Worm (Caenorhabditis elegans) whole organism, young adult: Measurements from ENCODE around the gene K08F4.5.

ENCODE experiments used
- B0035.1 ChIP-seq: sonication (generic microtip); optimal IDR thresholded peaks from 2 replicates; lab custom pipeline; 2016; ENCODE audit warnings: missing genetic modification characterization, mild to moderate bottlenecking, missing compliant biosample characterization, missing genotype, missing genetic modification reagents
- B0336.3 ChIP-seq: fragments of 200-800 bp; sonication (Bioruptor generic); IDR thresholded peaks from 2 replicates; pipeline ENCODE4 v1.3.6; 2022; ENCODE audit warnings: missing genetic modification characterization, missing compliant biosample characterization
- C17E4.6 ChIP-seq: fragments of 200-800 bp; sonication (Bioruptor generic); IDR thresholded peaks from 2 replicates; pipeline ENCODE4 v1.3.6; 2022; ENCODE audit warnings: missing genetic modification reagents, missing genetic modification characterization, missing compliant biosample characterization
- D2030.7 ChIP-seq: fragments of 200-800 bp; sonication (Bioruptor generic); IDR thresholded peaks from 2 replicates; pipeline ENCODE4 v1.3.6; 2022; ENCODE audit warnings: missing genetic modification reagents, missing genetic modification characterization, missing compliant biosample characterization
- F22D6.2 ChIP-seq: sonication (generic microtip); optimal IDR thresholded peaks from 2 replicates; lab custom pipeline; 2016; ENCODE audit warnings: mild to moderate bottlenecking, missing genetic modification characterization, missing compliant biosample characterization
- F49E8.2 ChIP-seq: sonication (generic microtip); optimal IDR thresholded peaks from 3 replicates; lab custom pipeline; 2017; ENCODE audit warnings: missing genetic modification characterization, mild to moderate bottlenecking, missing compliant biosample characterization, antibody characterized with exemption, moderate library complexity; ENCODE audit not compliant: insufficient read depth
- F57A8.1 ChIP-seq: fragments of 200-800 bp; sonication (Bioruptor generic); optimal IDR thresholded peaks from 2 replicates; lab custom pipeline; 2018; ENCODE audit warnings: mild to moderate bottlenecking, missing genetic modification characterization, moderate library complexity, missing compliant biosample characterization
- K12H6.12 ChIP-seq: fragments of 200-800 bp; sonication (Bioruptor generic); optimal IDR thresholded peaks from 2 replicates; lab custom pipeline; 2018; ENCODE audit warnings: mild to moderate bottlenecking, missing genetic modification characterization, missing compliant biosample characterization
- Y53F4B.3 ChIP-seq: fragments of 200-800 bp; sonication (Bioruptor generic); IDR thresholded peaks from 2 replicates; pipeline ENCODE4 v1.3.6; 2022; ENCODE audit warnings: missing genetic modification reagents, missing genetic modification characterization, missing compliant biosample characterization
- Y56A3A.18 ChIP-seq: fragments of 200-800 bp; sonication (Bioruptor generic); IDR thresholded peaks from 2 replicates; pipeline ENCODE4 v1.3.6; 2022; ENCODE audit warnings: missing genetic modification reagents, missing genetic modification characterization, missing compliant biosample characterization
- Y67H2A.10 ChIP-seq: fragments of 200-800 bp; sonication (Bioruptor generic); conservative IDR thresholded peaks from 2 replicates; pipeline ENCODE4 v1.3.6; 2022; ENCODE audit warnings: missing genetic modification reagents, missing genetic modification characterization, missing compliant biosample characterization
- Y95B8A.8 ChIP-seq: fragments of 200-800 bp; sonication (Bioruptor generic); IDR thresholded peaks from 2 replicates; pipeline ENCODE4 v1.3.6; 2022; ENCODE audit warnings: missing genetic modification reagents, missing genetic modification characterization, missing compliant biosample characterization
- athp-1 ChIP-seq: sonication (generic microtip); optimal IDR thresholded peaks from 2 replicates; lab custom pipeline; 2017; ENCODE audit warnings: mild to moderate bottlenecking, missing genetic modification characterization, missing compliant biosample characterization
- attf-3 ChIP-seq: fragments of 200-800 bp; sonication (Bioruptor generic); conservative IDR thresholded peaks from 2 replicates; pipeline ENCODE4 v1.3.6; 2022; ENCODE audit warnings: missing genetic modification reagents, missing genetic modification characterization, missing compliant biosample characterization
- bed-1 ChIP-seq: fragments of 200-800 bp; sonication (Bioruptor generic); IDR thresholded peaks from 2 replicates; pipeline ENCODE4 v1.3.6; 2022; ENCODE audit warnings: missing genetic modification reagents, missing genetic modification characterization, missing compliant biosample characterization
- ccch-3 ChIP-seq: fragments of 200-800 bp; sonication (Bioruptor generic); optimal IDR thresholded peaks from 2 replicates; lab custom pipeline; 2018; ENCODE audit warnings: mild to moderate bottlenecking, missing genetic modification characterization, missing compliant biosample characterization
- cebp-1 ChIP-seq, 2 experiments: fragments of 200-800 bp in 1 of 2; sonication (Bioruptor generic) in 1 of 2; sonication (generic microtip) in 1 of 2; IDR thresholded peaks in 1 of 2; optimal IDR thresholded peaks in 1 of 2; 2 replicates each; pipeline versions ENCODE4 v1.3.6 to Lab custom; 2017 to 2022; ENCODE audit warnings: missing compliant biosample characterization in 2 of 2, missing genetic modification characterization in 2 of 2, mild to moderate bottlenecking in 1 of 2, missing genetic modification reagents in 1 of 2, moderate library complexity in 1 of 2
- ceh-100 ChIP-seq: fragments of 200-800 bp; sonication (Bioruptor generic); IDR thresholded peaks from 2 replicates; pipeline ENCODE4 v1.3.6; 2022; ENCODE audit warnings: missing genetic modification reagents, missing genetic modification characterization, missing compliant biosample characterization
- ceh-40 ChIP-seq: fragments of 200-800 bp; sonication (Bioruptor generic); IDR thresholded peaks from 2 replicates; pipeline ENCODE4 v1.3.6; 2022; ENCODE audit warnings: missing genetic modification characterization, missing compliant biosample characterization
- ceh-79 ChIP-seq: sonication (generic microtip); optimal IDR thresholded peaks from 2 replicates; lab custom pipeline; 2017; ENCODE audit warnings: mild to moderate bottlenecking, missing genetic modification characterization, missing compliant biosample characterization
- egl-18 ChIP-seq: fragments of 200-800 bp; sonication (Bioruptor generic); IDR thresholded peaks from 2 replicates; pipeline ENCODE4 v1.3.6; 2022; ENCODE audit warnings: missing genetic modification reagents, missing genetic modification characterization, missing compliant biosample characterization
- ekl-4 ChIP-seq: fragments of 200-800 bp; sonication (Bioruptor generic); IDR thresholded peaks from 2 replicates; pipeline ENCODE4 v1.3.6; 2022; ENCODE audit warnings: missing genetic modification reagents, missing genetic modification characterization, missing compliant biosample characterization
- ets-4 ChIP-seq: fragments of 200-800 bp; sonication (Bioruptor generic); optimal IDR thresholded peaks from 2 replicates; lab custom pipeline; 2018; ENCODE audit warnings: mild to moderate bottlenecking, missing genetic modification characterization, missing compliant biosample characterization
- gei-17 ChIP-seq: fragments of 200-800 bp; sonication (Bioruptor generic); optimal IDR thresholded peaks from 2 replicates; lab custom pipeline; 2018; ENCODE audit warnings: mild to moderate bottlenecking, missing genetic modification characterization, missing compliant biosample characterization
- let-607 ChIP-seq, 2 experiments: fragments of 200-800 bp in 1 of 2; sonication (Bioruptor generic) in 1 of 2; sonication (generic microtip) in 1 of 2; optimal IDR thresholded peaks; 2 replicates each; lab custom pipeline; 2016 to 2018; ENCODE audit warnings: mild to moderate bottlenecking in 2 of 2, missing compliant biosample characterization in 2 of 2, missing genetic modification characterization in 2 of 2, moderate library complexity in 2 of 2, missing genotype in 1 of 2
- lin-54 ChIP-seq: fragments of 200-800 bp; sonication (Bioruptor generic); optimal IDR thresholded peaks from 2 replicates; lab custom pipeline; 2018; ENCODE audit warnings: mild to moderate bottlenecking, missing genetic modification characterization, missing compliant biosample characterization
- madf-10 ChIP-seq: sonication (generic microtip); optimal IDR thresholded peaks from 2 replicates; lab custom pipeline; 2016; ENCODE audit warnings: mild to moderate bottlenecking, missing genetic modification characterization, missing compliant biosample characterization
- madf-3 ChIP-seq: fragments of 200-800 bp; sonication (Bioruptor generic); IDR thresholded peaks from 2 replicates; pipeline ENCODE4 v1.3.6; 2022; ENCODE audit warnings: missing genetic modification reagents, missing genetic modification characterization, missing compliant biosample characterization
- madf-6 ChIP-seq: fragments of 200-800 bp; sonication (Bioruptor generic); IDR thresholded peaks from 2 replicates; pipeline ENCODE4 v1.3.6; 2022; ENCODE audit warnings: missing genetic modification reagents, missing genetic modification characterization, missing compliant biosample characterization
- madf-8 ChIP-seq: fragments of 200-800 bp; sonication (Bioruptor generic); conservative IDR thresholded peaks from 2 replicates; pipeline ENCODE4 v1.3.6; 2022; ENCODE audit warnings: missing genetic modification reagents, missing genetic modification characterization, missing compliant biosample characterization
- mcd-1 ChIP-seq: fragments of 200-800 bp; sonication (Bioruptor generic); IDR thresholded peaks from 2 replicates; pipeline ENCODE4 v1.3.6; 2022; ENCODE audit warnings: missing genetic modification reagents, missing genetic modification characterization, missing compliant biosample characterization
- nfya-1 ChIP-seq: sonication (generic microtip); optimal IDR thresholded peaks from 2 replicates; lab custom pipeline; 2017; ENCODE audit warnings: antibody characterized with exemption, missing compliant biosample characterization, missing genetic modification characterization, borderline replicate concordance; ENCODE audit not compliant: insufficient read depth
- nhr-80 ChIP-seq: sonication (generic microtip); optimal IDR thresholded peaks from 2 replicates; lab custom pipeline; 2016; ENCODE audit warnings: missing genetic modification characterization, missing compliant biosample characterization
- pha-4 ChIP-seq: fragments of 150-350 bp; sonication (generic microtip); optimal IDR thresholded peaks from 2 replicates; lab custom pipeline; 2014; ENCODE audit warnings: missing biosample characterization, missing genetic modification reagents, missing genetic modification characterization
- sdz-38 ChIP-seq: sonication (generic microtip); optimal IDR thresholded peaks from 2 replicates; lab custom pipeline; 2016; ENCODE audit warnings: missing genotype, missing genetic modification characterization, missing compliant biosample characterization
- snpc-1.3 ChIP-seq: sonication (generic microtip); optimal IDR thresholded peaks from 2 replicates; lab custom pipeline; 2017; ENCODE audit warnings: missing genetic modification characterization, mild to moderate bottlenecking, missing compliant biosample characterization, antibody characterized with exemption, moderate library complexity, missing genotype, missing genetic modification reagents; ENCODE audit not compliant: insufficient read depth
- snpc-4 ChIP-seq, 5 experiments: fragments of 150-350 bp in 1 of 5; sonication (generic microtip) in 4 of 5; optimal IDR thresholded peaks; 2 replicates each; lab custom pipeline; 2014 to 2018; ENCODE audit warnings: missing genetic modification characterization in 5 of 5, missing biosample characterization in 3 of 5, antibody characterized with exemption in 2 of 5, mild to moderate bottlenecking in 2 of 5, missing compliant biosample characterization in 2 of 5, missing genotype in 2 of 5, moderate library complexity in 2 of 5, missing genetic modification reagents in 1 of 5
- somi-1 ChIP-seq: fragments of 200-800 bp; sonication (Bioruptor generic); optimal IDR thresholded peaks from 2 replicates; lab custom pipeline; 2018; ENCODE audit warnings: mild to moderate bottlenecking, missing genetic modification characterization, missing compliant biosample characterization
- unc-130 ChIP-seq: sonication (generic microtip); optimal IDR thresholded peaks from 2 replicates; lab custom pipeline; 2016; ENCODE audit warnings: missing genetic modification reagents, missing genetic modification characterization, missing compliant biosample characterization
- unc-62 ChIP-seq: fragments of 150-350 bp; optimal IDR thresholded peaks from 2 replicates; lab custom pipeline; 2014; ENCODE audit warnings: missing biosample characterization, missing genetic modification reagents, missing genetic modification characterization
- ztf-25 ChIP-seq: fragments of 200-800 bp; sonication (Bioruptor generic); IDR thresholded peaks from 2 replicates; pipeline ENCODE4 v1.3.6; 2022; ENCODE audit warnings: missing genetic modification reagents, missing genetic modification characterization, missing compliant biosample characterization
- ztf-26 ChIP-seq: sonication (generic microtip); optimal IDR thresholded peaks from 2 replicates; lab custom pipeline; 2017; ENCODE audit warnings: missing genetic modification characterization, missing compliant biosample characterization
- ztf-3 ChIP-seq: fragments of 200-800 bp; sonication (Bioruptor generic); optimal IDR thresholded peaks from 2 replicates; lab custom pipeline; 2018; ENCODE audit warnings: mild to moderate bottlenecking, missing genetic modification characterization, missing compliant biosample characterization
- ztf-6 ChIP-seq: fragments of 200-800 bp; sonication (Bioruptor generic); IDR thresholded peaks from 2 replicates; pipeline ENCODE4 v1.3.6; 2022; ENCODE audit warnings: missing genetic modification reagents, missing genetic modification characterization, missing compliant biosample characterization

The K08F4.5 gene

DNA sequence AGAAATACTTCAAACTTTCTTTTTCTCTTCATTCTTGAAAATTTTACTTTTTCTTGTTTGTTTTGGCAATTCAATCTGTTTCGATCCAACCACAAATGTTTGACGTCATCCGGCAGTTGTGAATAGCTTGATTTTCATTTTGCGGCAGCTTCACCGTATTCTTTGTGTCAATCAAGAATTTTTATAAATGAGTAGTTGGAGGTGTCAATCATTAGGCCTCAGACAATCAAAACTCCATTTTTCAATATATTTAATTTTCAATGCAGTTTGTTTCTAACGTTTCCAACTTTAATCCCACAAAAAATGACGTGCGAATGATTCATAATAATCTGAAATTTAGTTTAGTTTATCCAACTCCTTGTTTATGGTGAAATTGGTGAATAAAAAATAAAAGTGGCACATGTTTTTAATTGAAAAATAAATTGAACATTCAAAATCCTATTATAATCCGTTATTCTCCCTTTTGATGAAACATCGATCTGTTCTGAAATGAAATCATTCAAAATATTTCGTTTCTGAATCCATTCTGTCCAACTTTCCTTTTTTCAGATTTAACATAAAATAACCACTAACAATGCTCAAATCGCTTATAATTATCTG lies 21.9 kb upstream of the K08F4.5 start, which contains the start of gene ttr-53:
Gene ttr-53 (plus strand): TSS at position 550 of the 600 bp plus-strand sequence.
- TF ChIP-seq ztf-26 (tag; lab: Kevin White, UChicago) (no peak), nhr-80 (tag; lab: Kevin White, UChicago) (peak; percentile 6), let-607 (tag; optimal IDR thresholded peaks at IDR 0.05; lab: Kevin White, UChicago) (peak; percentile 87 to 90)

DNA sequence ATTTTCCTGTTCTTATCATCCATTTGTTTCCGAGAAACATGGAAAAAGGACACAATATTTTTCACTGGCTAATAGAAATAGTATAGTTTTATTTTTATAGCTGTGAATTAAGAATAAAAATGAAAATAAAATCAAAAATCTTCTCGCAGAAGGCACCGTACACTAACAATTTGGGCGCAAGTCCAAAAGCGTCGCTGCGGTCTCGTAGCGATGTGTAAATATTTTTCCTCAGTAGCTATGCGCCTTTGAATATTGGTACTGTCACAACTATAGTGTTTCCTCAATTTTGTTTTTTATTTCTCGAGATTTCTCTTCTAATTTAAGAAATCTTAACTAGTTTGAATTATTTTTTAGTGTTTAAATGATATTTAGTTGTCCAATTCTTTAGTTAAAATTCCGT lies 21.3 kb upstream of the K08F4.5 start:
- TF ChIP-seq K12H6.12, result no peak
- TF ChIP-seq Y53F4B.3 (GFP tag; lab: Robert Waterston, UW), result no peak
- TF ChIP-seq egl-18 (GFP tag; lab: Robert Waterston, UW), result no peak
- no peak for TF ChIP-seq madf-3 (GFP tag; lab: Robert Waterston, UW)
- TF ChIP-seq somi-1 (GFP tag; lab: Kevin White, UChicago), result no peak
- no peak for TF ChIP-seq madf-10 (tag; lab: Kevin White, UChicago)
- TF ChIP-seq ccch-3 (GFP tag; lab: Kevin White, UChicago), result no peak
- TF ChIP-seq ztf-3 (GFP tag; lab: Kevin White, UChicago), result no peak
- peak; percentile 90 for TF ChIP-seq madf-6 (GFP tag; lab: Robert Waterston, UW)
- no peak for TF ChIP-seq mcd-1 (GFP tag; lab: Robert Waterston, UW)
- TF ChIP-seq pha-4 (tag; lab: Kevin White, UChicago), result no peak
- peak; percentile 10 for TF ChIP-seq lin-54 (GFP tag; lab: Kevin White, UChicago)
- TF ChIP-seq attf-3, result no peak
- no peak for TF ChIP-seq ceh-100 (GFP tag; lab: Robert Waterston, UW)
- TF ChIP-seq D2030.7 (GFP tag; lab: Robert Waterston, UW), result peak; percentile 51
- no peak for TF ChIP-seq cebp-1 (GFP tag; IDR thresholded peaks at IDR 0.05; lab: Robert Waterston, UW)
- no peak for TF ChIP-seq cebp-1 (tag; optimal IDR thresholded peaks at IDR 0.05; lab: Kevin White, UChicago)
- TF ChIP-seq ztf-26 (tag; lab: Kevin White, UChicago), result no peak
- peak; percentile 78 for TF ChIP-seq madf-8 (GFP tag; lab: Robert Waterston, UW)
- TF ChIP-seq unc-130 (GFP tag; lab: Kevin White, UChicago), result no peak
- TF ChIP-seq F57A8.1 (GFP tag; lab: Kevin White, UChicago), result no peak
- TF ChIP-seq unc-62 (GFP tag; lab: Kevin White, UChicago), result no peak
- TF ChIP-seq F49E8.2, result peak; percentile 31
- TF ChIP-seq B0035.1 (tag; lab: Kevin White, UChicago), result no peak
- TF ChIP-seq athp-1 (tag; lab: Kevin White, UChicago), result no peak
- TF ChIP-seq Y67H2A.10 (GFP tag; lab: Robert Waterston, UW), result no peak
- TF ChIP-seq ztf-6 (GFP tag; lab: Robert Waterston, UW), result no peak
- no peak for TF ChIP-seq Y95B8A.8 (GFP tag; lab: Robert Waterston, UW)
- TF ChIP-seq nfya-1, result no peak
- no peak for TF ChIP-seq bed-1
- TF ChIP-seq F22D6.2, result no peak
- no peak for TF ChIP-seq snpc-4 (GFP tag; optimal IDR thresholded peaks at IDR 0.05; lab: Kevin White, UChicago)
- TF ChIP-seq snpc-4 (tag; optimal IDR thresholded peaks at IDR 0.05; lab: Kevin White, UChicago), result peak in 1 of 4 experiments; percentile 24
- no peak for TF ChIP-seq ztf-25 (GFP tag; lab: Robert Waterston, UW)
- TF ChIP-seq C17E4.6 (GFP tag; lab: Robert Waterston, UW), result no peak
- no peak for TF ChIP-seq let-607 (tag; optimal IDR thresholded peaks at IDR 0.05; lab: Kevin White, UChicago)
- no peak for TF ChIP-seq sdz-38 (tag; lab: Kevin White, UChicago)
- TF ChIP-seq ekl-4 (GFP tag; lab: Robert Waterston, UW), result no peak
- TF ChIP-seq ets-4 (GFP tag; lab: Kevin White, UChicago), result no peak
- no peak for TF ChIP-seq ceh-40 (GFP tag; lab: Robert Waterston, UW)
- TF ChIP-seq B0336.3, result no peak
- no peak for TF ChIP-seq ceh-79 (tag; lab: Kevin White, UChicago)
- no peak for TF ChIP-seq Y56A3A.18 (GFP tag; lab: Robert Waterston, UW)
- no peak for TF ChIP-seq gei-17
- peak; percentile 6 for TF ChIP-seq snpc-1.3 (tag; lab: Kevin White, UChicago)
